Worm (Caenorhabditis elegans) whole organism, young adult: Measurements from ENCODE around the gene rpn-6.1.

Experiments used
- B0019.2 ChIP-seq: fragments of 200-800 bp; sonication (Bioruptor generic); conservative IDR thresholded peaks from 2 replicates; pipeline ENCODE4 v1.3.6; 2022; ENCODE audit warnings: missing genetic modification reagents, missing genetic modification characterization, missing compliant biosample characterization
- F33H1.4 ChIP-seq: fragments of 200-800 bp; sonication (Bioruptor generic); IDR thresholded peaks from 2 replicates; pipeline ENCODE4 v1.3.6; 2022; ENCODE audit warnings: missing genetic modification reagents, missing genetic modification characterization, missing compliant biosample characterization
- F57C9.4 ChIP-seq: sonication (generic microtip); optimal IDR thresholded peaks from 2 replicates; lab custom pipeline; 2017; ENCODE audit warnings: mild to moderate bottlenecking, missing genetic modification characterization, missing compliant biosample characterization
- K12H6.12 ChIP-seq: fragments of 200-800 bp; sonication (Bioruptor generic); optimal IDR thresholded peaks from 2 replicates; lab custom pipeline; 2018; ENCODE audit warnings: mild to moderate bottlenecking, missing genetic modification characterization, missing compliant biosample characterization
- ama-1 ChIP-seq, 3 experiments: fragments of 150-350 bp in 1 of 3; sonication (generic microtip) in 2 of 3; optimal IDR thresholded peaks; 2 replicates each; lab custom pipeline; 2014 to 2018; ENCODE audit warnings: missing biosample characterization in 2 of 3, missing genetic modification characterization in 2 of 3, missing genetic modification reagents in 2 of 3
- ceh-58 ChIP-seq: fragments of 200-800 bp; sonication (Bioruptor generic); IDR thresholded peaks from 2 replicates; pipeline ENCODE4 v1.3.6; 2022; ENCODE audit warnings: missing genetic modification characterization, missing compliant biosample characterization
- ceh-91 ChIP-seq: fragments of 200-800 bp; sonication (Bioruptor generic); IDR thresholded peaks from 2 replicates; pipeline ENCODE4 v1.3.6; 2022; ENCODE audit warnings: missing genetic modification reagents, missing genetic modification characterization, missing compliant biosample characterization
- egl-18 ChIP-seq: fragments of 200-800 bp; sonication (Bioruptor generic); IDR thresholded peaks from 2 replicates; pipeline ENCODE4 v1.3.6; 2022; ENCODE audit warnings: missing genetic modification reagents, missing genetic modification characterization, missing compliant biosample characterization
- egl-44 ChIP-seq: fragments of 200-800 bp; sonication (Bioruptor generic); IDR thresholded peaks from 2 replicates; pipeline ENCODE4 v1.3.6; 2022; ENCODE audit warnings: missing genetic modification reagents, missing genetic modification characterization, missing compliant biosample characterization
- egrh-3 ChIP-seq: fragments of 200-800 bp; sonication (Bioruptor generic); IDR thresholded peaks from 2 replicates; pipeline ENCODE4 v1.3.6; 2022; ENCODE audit warnings: missing genetic modification reagents, missing genetic modification characterization, missing compliant biosample characterization
- lsl-1 ChIP-seq: fragments of 200-800 bp; sonication (Bioruptor generic); optimal IDR thresholded peaks from 2 replicates; lab custom pipeline; 2018; ENCODE audit warnings: mild to moderate bottlenecking, missing genetic modification characterization, moderate library complexity, missing compliant biosample characterization
- mel-28 ChIP-seq: sonication (generic microtip); optimal IDR thresholded peaks from 2 replicates; lab custom pipeline; 2016; ENCODE audit warnings: borderline replicate concordance, mild to moderate bottlenecking, missing genetic modification characterization, missing compliant biosample characterization
- nhr-90 ChIP-seq: sonication (generic microtip); optimal IDR thresholded peaks from 2 replicates; lab custom pipeline; 2016; ENCODE audit warnings: missing genotype, mild to moderate bottlenecking, missing genetic modification characterization, missing compliant biosample characterization
- sdz-38 ChIP-seq: sonication (generic microtip); optimal IDR thresholded peaks from 2 replicates; lab custom pipeline; 2016; ENCODE audit warnings: missing genotype, missing genetic modification characterization, missing compliant biosample characterization

ce11 chrIII:6955766-6956165 lies 6.0 kb downstream of the rpn-6.1 start:
- TF ChIP-seq ceh-58, result no peak
- TF ChIP-seq K12H6.12 (tag; lab: Kevin White, UChicago), result no peak
- TF ChIP-seq sdz-38 (tag; lab: Kevin White, UChicago), result no peak
- TF ChIP-seq egl-44, result no peak
- no peak for TF ChIP-seq egl-18 (GFP tag; lab: Robert Waterston, UW)
- TF ChIP-seq ceh-91 (GFP tag; lab: Robert Waterston, UW), result no peak
- no peak for TF ChIP-seq F57C9.4 (tag; lab: Kevin White, UChicago)
- TF ChIP-seq B0019.2 (GFP tag; lab: Robert Waterston, UW), result no peak
- TF ChIP-seq mel-28 (tag; lab: Kevin White, UChicago), result no peak
- TF ChIP-seq egrh-3 (GFP tag; lab: Robert Waterston, UW), result no peak
- TF ChIP-seq F33H1.4, result no peak
- no peak for TF ChIP-seq nhr-90 (tag; lab: Kevin White, UChicago)
- TF ChIP-seq lsl-1 (GFP tag; lab: Kevin White, UChicago), result no peak
- TF ChIP-seq ama-1 (optimal IDR thresholded peaks at IDR 0.05; lab: Kevin White, UChicago), result no peak
- TF ChIP-seq ama-1 (GFP tag; optimal IDR thresholded peaks at IDR 0.05; lab: Kevin White, UChicago), result no peak
